Fruit fly (Drosophila melanogaster): ENCODE data around the gene CG9312.
A peak's percentile ranks its signal among the peaks of the same experiment; 100 is the strongest.

The CG9312 gene

DNA sequence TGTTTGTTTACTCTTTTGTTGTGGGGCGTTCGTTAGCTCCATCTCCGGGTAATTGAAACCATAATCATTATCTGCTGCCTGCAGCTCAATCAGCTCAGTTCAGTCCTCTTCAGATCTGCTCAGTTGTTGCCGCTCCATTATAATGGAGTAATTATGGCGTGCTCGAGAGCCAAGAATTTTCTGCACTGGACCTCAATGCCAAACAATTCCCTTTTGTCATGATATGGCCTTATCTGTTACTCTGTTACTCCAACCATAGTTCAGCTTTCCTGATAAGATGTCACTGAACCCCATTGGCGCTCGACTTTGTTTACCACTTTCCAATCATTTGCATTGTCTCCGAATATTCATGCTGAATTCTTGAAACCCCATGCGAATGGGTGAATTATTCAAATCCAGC, 25.3 kb downstream of the CG9312 start:
- no peak for TF ChIP-seq tj (GFP tag; optimal IDR thresholded peaks at IDR 0.05)
- TF ChIP-seq CG14711 (tag; optimal IDR thresholded peaks at IDR 0.05): no peak

DNA sequence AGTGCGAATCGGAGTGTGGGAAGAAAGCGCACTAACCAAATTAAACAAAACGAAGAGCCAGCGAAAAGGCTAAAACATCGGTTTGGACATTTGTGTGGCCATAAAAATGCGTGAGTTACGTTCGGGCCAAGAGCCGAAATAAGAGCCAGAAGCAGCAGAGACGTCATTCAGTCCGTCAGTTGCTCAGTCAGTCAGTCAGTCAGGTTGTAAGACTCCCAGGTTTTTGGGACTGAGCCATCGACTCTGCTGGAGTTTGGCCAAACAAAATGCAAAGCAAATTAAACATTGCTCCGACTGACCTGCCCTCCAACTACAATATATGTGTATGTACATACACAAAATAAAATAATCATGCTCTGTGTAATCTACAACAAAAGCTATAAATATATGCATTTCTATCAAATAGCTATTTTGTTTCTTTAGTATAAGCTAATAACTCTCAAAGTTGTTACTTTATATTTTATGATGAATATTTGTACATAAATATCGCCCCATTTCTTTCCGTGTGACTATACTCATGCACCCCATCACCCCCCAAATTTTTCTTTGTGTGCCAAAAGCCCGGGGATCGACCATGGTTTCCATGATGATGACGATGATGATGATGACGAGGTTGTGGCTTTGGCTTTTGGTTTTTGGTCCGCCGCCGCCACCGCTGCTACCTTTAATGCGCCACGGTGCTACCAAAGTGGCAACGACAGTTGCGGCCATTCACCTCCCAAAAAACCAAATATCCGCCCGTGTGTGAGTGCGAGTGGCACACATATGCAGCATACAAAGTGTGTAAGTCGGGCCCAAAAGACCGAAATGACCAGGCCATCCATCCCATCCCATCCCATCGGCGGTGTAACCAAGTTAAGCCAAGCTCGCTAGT, 27.8 kb downstream of the CG9312 start:
- no peak for TF ChIP-seq CG11617 (GFP tag; optimal IDR thresholded peaks at IDR 0.05)
- no peak for TF ChIP-seq pad (GFP tag; optimal IDR thresholded peaks at IDR 0.05)
- TF ChIP-seq tj (GFP tag; optimal IDR thresholded peaks at IDR 0.05): no peak
- TF ChIP-seq Mnt (GFP tag; optimal IDR thresholded peaks at IDR 0.05): no peak
- TF ChIP-seq cnc (optimal IDR thresholded peaks at IDR 0.05): no peak
- no peak for TF ChIP-seq CG33017 (tag; optimal IDR thresholded peaks at IDR 0.05)
- no peak for TF ChIP-seq CG7101 (tag; optimal IDR thresholded peaks at IDR 0.05)
- no peak for TF ChIP-seq Hr96 (GFP tag; optimal IDR thresholded peaks at IDR 0.05)
- TF ChIP-seq Crg-1 (GFP tag; optimal IDR thresholded peaks at IDR 0.05): no peak
- no peak for TF ChIP-seq bab1 (GFP tag; optimal IDR thresholded peaks at IDR 0.05)
- no peak for TF ChIP-seq CG7045 (GFP tag; optimal IDR thresholded peaks at IDR 0.05)
- no peak for TF ChIP-seq CG5204 (GFP tag; optimal IDR thresholded peaks at IDR 0.05)

DNA sequence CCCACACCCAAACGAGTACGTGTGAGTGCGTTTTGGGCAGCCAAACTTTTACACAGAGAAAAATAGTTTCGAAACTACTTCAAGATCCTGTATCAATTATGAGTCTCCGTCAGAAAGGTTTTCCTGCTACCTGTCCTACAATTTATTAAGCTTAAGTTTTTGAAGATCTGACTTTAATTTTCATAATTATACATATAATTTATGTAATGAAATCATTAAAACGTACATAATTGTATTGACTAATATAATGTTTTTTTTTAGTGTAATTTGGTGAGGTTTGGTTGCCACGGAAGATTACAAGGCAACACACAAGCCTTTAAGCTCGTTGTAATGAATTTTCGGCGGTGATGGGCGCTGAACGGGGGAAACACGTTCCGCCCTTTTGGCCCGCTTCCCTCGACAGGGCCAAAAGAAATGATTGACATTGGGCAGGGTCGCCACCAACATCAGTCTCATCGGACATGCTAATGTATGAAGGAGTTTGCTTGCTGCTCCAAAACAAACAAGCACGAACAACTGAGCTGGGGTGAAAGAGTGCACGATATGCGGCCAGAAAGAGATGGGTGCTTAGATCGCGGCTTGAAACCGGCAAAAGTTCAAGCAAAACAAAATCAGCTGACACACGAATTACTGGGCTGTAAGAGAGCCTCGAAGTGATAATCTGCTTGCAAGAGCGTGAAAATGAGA, 28.6 kb downstream of the CG9312 start:
- no peak for TF ChIP-seq Crg-1 (GFP tag; optimal IDR thresholded peaks at IDR 0.05)
- no peak for TF ChIP-seq CG5204 (GFP tag; optimal IDR thresholded peaks at IDR 0.05)
- no peak for TF ChIP-seq CG33017 (tag; optimal IDR thresholded peaks at IDR 0.05)
- TF ChIP-seq cic (GFP tag; optimal IDR thresholded peaks at IDR 0.05): no peak

DNA sequence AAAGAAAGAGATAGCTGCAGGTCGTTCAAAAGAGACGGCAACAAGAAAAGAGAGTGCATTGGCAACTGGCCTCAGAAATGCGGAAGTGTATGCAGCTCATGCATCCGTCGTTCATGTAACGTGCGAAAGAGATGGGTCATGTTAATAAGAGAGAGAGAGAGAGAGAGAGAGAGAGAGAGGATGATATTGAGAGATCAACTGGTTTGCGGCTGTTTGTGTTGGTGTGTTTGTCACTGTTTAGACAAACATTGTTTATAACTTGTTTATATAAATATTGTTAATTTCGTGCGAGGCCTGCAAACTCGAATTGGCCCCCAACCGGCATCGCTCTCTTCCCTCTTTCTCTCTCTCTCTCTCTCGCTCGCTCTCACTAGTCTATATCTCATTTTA, 29.1 kb downstream of the CG9312 start:
- TF ChIP-seq CG12768 (GFP tag; optimal IDR thresholded peaks at IDR 0.05) (peak; percentile 25), Hr96 (GFP tag; optimal IDR thresholded peaks at IDR 0.05) (no peak)

DNA sequence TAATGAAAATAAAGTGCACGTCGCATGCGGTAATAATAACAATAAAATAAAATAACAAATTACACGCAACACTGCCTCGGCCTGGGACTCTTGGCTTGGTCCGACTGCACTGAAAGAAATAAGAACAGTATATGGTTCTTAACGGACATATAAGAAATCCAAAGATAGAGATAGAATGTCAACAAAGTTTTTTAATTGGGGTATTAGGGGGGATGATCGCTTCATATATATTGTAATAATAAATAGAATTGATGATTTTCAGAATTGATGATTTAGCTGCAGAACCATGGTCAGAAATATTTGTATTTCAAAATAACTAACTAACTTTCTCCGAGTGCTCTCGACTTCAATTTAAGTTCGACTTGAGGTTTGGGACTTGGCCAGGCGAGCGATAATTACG, 30.5 kb downstream of the CG9312 start:
- TF ChIP-seq CG1620 (GFP tag; optimal IDR thresholded peaks at IDR 0.05) (no peak), tj (GFP tag; optimal IDR thresholded peaks at IDR 0.05) (no peak), CG11617 (GFP tag; optimal IDR thresholded peaks at IDR 0.05) (no peak), toe (GFP tag; optimal IDR thresholded peaks at IDR 0.05) (no peak), Clk (GFP tag; optimal IDR thresholded peaks at IDR 0.05) (no peak), Hr96 (GFP tag; optimal IDR thresholded peaks at IDR 0.05) (no peak), CG14711 (tag; optimal IDR thresholded peaks at IDR 0.05) (no peak), CG7045 (GFP tag; optimal IDR thresholded peaks at IDR 0.05) (no peak), ovo (GFP tag; optimal IDR thresholded peaks at IDR 0.05) (no peak), CG12768 (GFP tag; optimal IDR thresholded peaks at IDR 0.05) (no peak), Crg-1 (GFP tag; optimal IDR thresholded peaks at IDR 0.05) (no peak), Mnt (GFP tag; optimal IDR thresholded peaks at IDR 0.05) (no peak), bab1 (GFP tag; optimal IDR thresholded peaks at IDR 0.05) (no peak), CG5204 (GFP tag; optimal IDR thresholded peaks at IDR 0.05) (no peak), CG7101 (tag; optimal IDR thresholded peaks at IDR 0.05) (no peak), CG33017 (tag; optimal IDR thresholded peaks at IDR 0.05) (no peak), kay (GFP tag; ENCODE audit: borderline replicate concordance) (no peak), cnc (optimal IDR thresholded peaks at IDR 0.05) (no peak), cic (GFP tag; optimal IDR thresholded peaks at IDR 0.05) (no peak), pad (GFP tag; optimal IDR thresholded peaks at IDR 0.05) (no peak)

DNA sequence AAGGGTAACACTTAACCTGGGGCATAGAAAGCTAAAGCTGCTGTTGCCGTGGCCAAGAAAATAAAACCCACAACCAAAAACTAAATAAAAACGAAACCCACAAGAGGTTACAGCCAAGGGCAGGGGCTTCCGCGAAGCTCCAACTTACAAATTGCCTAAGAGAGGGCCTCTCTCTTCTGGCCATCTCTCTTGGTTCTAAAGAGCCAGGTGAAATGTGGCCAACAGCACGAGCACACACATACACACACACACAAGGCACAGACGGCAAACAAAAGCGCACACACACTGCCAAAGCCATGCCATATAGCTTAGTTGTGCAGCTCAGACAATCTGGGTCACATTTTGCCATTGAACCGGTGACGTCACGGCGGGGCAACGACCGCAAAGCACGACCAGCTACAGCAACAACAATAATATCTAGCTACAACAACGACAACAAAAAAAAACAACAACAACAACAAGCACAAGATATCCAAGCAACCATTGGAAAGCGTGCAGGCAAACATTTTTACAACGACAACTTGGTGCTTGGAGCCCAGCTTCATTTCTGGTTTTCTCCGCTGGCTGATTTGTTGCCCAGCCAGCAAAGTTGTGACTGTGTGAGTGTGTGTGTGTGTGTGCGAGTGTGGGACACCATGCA, 31.2 kb downstream of the CG9312 start:
- TF ChIP-seq toe (GFP tag; optimal IDR thresholded peaks at IDR 0.05): no peak
- peak; percentile 42 for TF ChIP-seq tj (GFP tag; optimal IDR thresholded peaks at IDR 0.05)
- no peak for TF ChIP-seq CG14711 (tag; optimal IDR thresholded peaks at IDR 0.05)
- no peak for TF ChIP-seq CG7101 (tag; optimal IDR thresholded peaks at IDR 0.05)

DNA sequence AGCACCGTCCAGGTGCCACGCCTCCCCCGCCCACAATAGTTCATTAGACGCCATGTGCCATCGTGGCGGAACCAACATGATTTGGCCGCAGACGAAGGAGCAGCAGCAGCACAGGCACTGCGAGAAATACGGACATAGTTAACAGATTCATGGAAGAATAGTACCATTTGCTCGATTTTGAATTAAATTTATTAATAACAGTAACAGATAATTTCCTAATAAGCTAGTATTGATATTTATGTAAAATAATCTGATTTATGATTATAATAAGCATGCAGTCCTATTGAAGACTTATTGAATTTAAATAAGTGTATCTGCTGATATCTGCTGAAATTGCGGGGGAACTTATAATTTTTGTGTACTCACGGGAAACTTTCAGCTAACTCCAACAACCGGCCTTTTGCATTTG, 31.7 kb downstream of the CG9312 start:
- TF ChIP-seq CG1620 (GFP tag; optimal IDR thresholded peaks at IDR 0.05): no peak
- no peak for TF ChIP-seq toe (GFP tag; optimal IDR thresholded peaks at IDR 0.05)
- TF ChIP-seq CG7101 (tag; optimal IDR thresholded peaks at IDR 0.05): no peak
- TF ChIP-seq ovo (GFP tag; optimal IDR thresholded peaks at IDR 0.05): no peak
- no peak for TF ChIP-seq tj (GFP tag; optimal IDR thresholded peaks at IDR 0.05)
- TF ChIP-seq pad (GFP tag; optimal IDR thresholded peaks at IDR 0.05): no peak
- no peak for TF ChIP-seq CG14711 (tag; optimal IDR thresholded peaks at IDR 0.05)
- no peak for TF ChIP-seq Mnt (GFP tag; optimal IDR thresholded peaks at IDR 0.05)
- TF ChIP-seq cnc (optimal IDR thresholded peaks at IDR 0.05): no peak
- no peak for TF ChIP-seq CG12768 (GFP tag; optimal IDR thresholded peaks at IDR 0.05)
- TF ChIP-seq CG7045 (GFP tag; optimal IDR thresholded peaks at IDR 0.05): no peak
- TF ChIP-seq kay (GFP tag; ENCODE audit: borderline replicate concordance): no peak
- TF ChIP-seq Clk (GFP tag; optimal IDR thresholded peaks at IDR 0.05): no peak
- no peak for TF ChIP-seq CG11617 (GFP tag; optimal IDR thresholded peaks at IDR 0.05)

All from whole organism, adult.